Worm (Caenorhabditis elegans): Measurements from ENCODE around the gene clec-185.

DNA sequence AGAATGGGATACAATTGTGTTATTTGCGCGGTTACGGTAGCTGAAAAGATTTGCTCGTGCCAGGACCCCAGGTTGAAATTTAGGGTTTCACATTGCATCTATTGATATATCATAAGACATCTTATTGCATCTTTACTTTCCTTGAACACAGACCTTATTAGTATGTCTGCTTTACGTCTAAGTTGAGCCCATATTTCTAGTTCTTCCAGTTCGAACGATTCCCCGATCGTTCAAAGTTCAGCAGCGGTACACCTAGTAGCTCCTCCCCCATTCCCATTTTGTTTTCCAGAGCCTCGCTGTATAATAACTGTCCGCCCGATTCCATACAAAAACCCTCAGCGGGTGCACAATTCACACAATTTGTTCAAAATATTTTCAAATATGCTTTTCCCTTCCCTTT, 3.3 kb downstream of the clec-185 start, which contains the start of gene C25G4.17:
- TF ChIP-seq ham-2 (GFP tag; optimal IDR thresholded peaks at IDR 0.05) (no peak), hlh-1 (tag; optimal IDR thresholded peaks at IDR 0.05) (no peak), nhr-12 (tag; optimal IDR thresholded peaks at IDR 0.05) (no peak), nhr-237 (tag; optimal IDR thresholded peaks at IDR 0.05) (no peak), mab-5 (tag; optimal IDR thresholded peaks at IDR 0.05) (no peak), unc-62 (GFP tag; optimal IDR thresholded peaks at IDR 0.05) (no peak), nhr-76 (tag; optimal IDR thresholded peaks at IDR 0.05) (no peak)

All from whole organism, mixed stage, embryonic.